Fruit fly (Drosophila melanogaster) whole organism, embryonic: ENCODE measurements around the gene CG11000.
A peak's percentile ranks its signal among the peaks of the same experiment; 100 is the strongest.

ENCODE experiments used
- Adf1 ChIP-seq: fragments of 200-800 bp; sonication (Bioruptor generic); IDR thresholded peaks from 2 replicates; pipeline ENCODE4 v1.3.6; 2022; ENCODE audit warnings: missing biosample characterization, missing genetic modification characterization
- Aef1 ChIP-seq: fragments of 200-800 bp; sonication (Bioruptor generic); IDR thresholded peaks from 3 replicates; pipeline ENCODE4 v1.3.6; 2022; ENCODE audit warnings: missing biosample characterization, missing genetic modification characterization
- Atf3 ChIP-seq: fragments of 200-800 bp; sonication (Bioruptor generic); optimal IDR thresholded peaks from 3 replicates; lab custom pipeline; 2016; ENCODE audit warnings: missing biosample characterization, missing genetic modification characterization
- BtbVII ChIP-seq: fragments of 200-800 bp; sonication (Bioruptor generic); optimal IDR thresholded peaks from 3 replicates; lab custom pipeline; 2017; ENCODE audit warnings: missing biosample characterization, mild to moderate bottlenecking, missing genetic modification characterization
- CG10267 ChIP-seq: fragments of 200-800 bp; sonication (Bioruptor generic); optimal IDR thresholded peaks from 2 replicates; lab custom pipeline; 2018; ENCODE audit warnings: missing biosample characterization, mild to moderate bottlenecking, missing genetic modification characterization, moderate library complexity
- CG10321 ChIP-seq: fragments of 200-800 bp; sonication (Bioruptor generic); IDR thresholded peaks from 2 replicates; pipeline ENCODE4 v1.3.6; 2022; ENCODE audit warnings: missing biosample characterization, missing genetic modification characterization
- CG10654 ChIP-seq: fragments of 200-800 bp; sonication (Bioruptor generic); optimal IDR thresholded peaks from 2 replicates; lab custom pipeline; 2016; ENCODE audit warnings: missing biosample characterization, missing genetic modification characterization
- CG12219 ChIP-seq: fragments of 200-800 bp; sonication (Bioruptor generic); optimal IDR thresholded peaks from 3 replicates; lab custom pipeline; 2018; ENCODE audit warnings: missing biosample characterization, mild to moderate bottlenecking, missing genetic modification characterization
- CG12659 ChIP-seq: fragments of 200-800 bp; sonication (Bioruptor generic); optimal IDR thresholded peaks from 3 replicates; lab custom pipeline; 2017; ENCODE audit warnings: mild to moderate bottlenecking, missing biosample characterization, missing genetic modification reagents, missing genetic modification characterization
- CG12942 ChIP-seq: fragments of 200-800 bp; sonication (Bioruptor generic); optimal IDR thresholded peaks from 3 replicates; lab custom pipeline; 2016; ENCODE audit warnings: missing biosample characterization, missing genetic modification characterization
- CG14014 ChIP-seq: fragments of 200-800 bp; sonication (Bioruptor generic); IDR thresholded peaks from 2 replicates; pipeline ENCODE4 v1.3.6; 2022; ENCODE audit warnings: missing biosample characterization, missing genetic modification characterization
- CG1603 ChIP-seq: fragments of 200-800 bp; sonication (Bioruptor generic); optimal IDR thresholded peaks from 2 replicates; lab custom pipeline; 2019; ENCODE audit warnings: missing biosample characterization, mild to moderate bottlenecking, missing genetic modification characterization, moderate library complexity
- CG18599 ChIP-seq: fragments of 200-800 bp; sonication (Bioruptor generic); optimal IDR thresholded peaks from 3 replicates; lab custom pipeline; 2017; ENCODE audit warnings: missing biosample characterization, missing genetic modification characterization, mild to moderate bottlenecking, moderate library complexity, missing genetic modification reagents
- CG2129 ChIP-seq: fragments of 200-800 bp; sonication (Bioruptor generic); IDR thresholded peaks from 2 replicates; pipeline ENCODE4 v1.3.6; 2022; ENCODE audit warnings: missing biosample characterization, missing genetic modification characterization; ENCODE audit not compliant: partially characterized antibody
- CG2712 ChIP-seq: fragments of 200-800 bp; optimal IDR thresholded peaks from 3 replicates; lab custom pipeline; 2019; ENCODE audit warnings: missing biosample characterization, mild to moderate bottlenecking, missing genetic modification characterization, moderate library complexity
- CG31388 ChIP-seq: fragments of 200-800 bp; sonication (Bioruptor generic); optimal IDR thresholded peaks from 2 replicates; lab custom pipeline; 2016; ENCODE audit warnings: missing biosample characterization, missing genetic modification characterization
- CG34224 ChIP-seq: fragments of 200-800 bp; sonication (Bioruptor generic); IDR thresholded peaks from 3 replicates; pipeline ENCODE4 v1.3.6; 2022; ENCODE audit warnings: missing biosample characterization, missing genetic modification characterization; ENCODE audit not compliant: partially characterized antibody
- CG34376 ChIP-seq: fragments of 200-800 bp; sonication (Bioruptor generic); optimal IDR thresholded peaks from 2 replicates; lab custom pipeline; 2018; ENCODE audit warnings: missing biosample characterization, mild to moderate bottlenecking, missing genetic modification characterization
- CG6272 ChIP-seq: fragments of 200-800 bp; sonication (Bioruptor generic); IDR thresholded peaks from 2 replicates; pipeline ENCODE4 v1.3.6; 2022; ENCODE audit warnings: missing biosample characterization, missing genetic modification characterization
- CG6689 ChIP-seq: fragments of 200-800 bp; sonication (Bioruptor generic); IDR thresholded peaks from 2 replicates; pipeline ENCODE4 v1.3.6; 2022; ENCODE audit warnings: missing biosample characterization, missing genetic modification characterization
- CG8359 ChIP-seq: fragments of 200-800 bp; sonication (Bioruptor generic); optimal IDR thresholded peaks from 2 replicates; lab custom pipeline; 2017; ENCODE audit warnings: missing biosample characterization, mild to moderate bottlenecking, missing genetic modification characterization, borderline replicate concordance
- Drgx ChIP-seq: fragments of 200-800 bp; sonication (Bioruptor generic); IDR thresholded peaks from 2 replicates; pipeline ENCODE4 v1.3.6; 2022; ENCODE audit warnings: missing biosample characterization, missing genetic modification characterization
- H15 ChIP-seq: fragments of 200-800 bp; sonication (Bioruptor generic); IDR thresholded peaks from 3 replicates; pipeline ENCODE4 v1.3.6; 2022; ENCODE audit warnings: missing biosample characterization, missing genetic modification characterization
- HLH54F ChIP-seq: fragments of 200-800 bp; sonication (Bioruptor generic); optimal IDR thresholded peaks from 3 replicates; lab custom pipeline; 2016; ENCODE audit warnings: missing biosample characterization, missing genetic modification characterization
- Jarid2 ChIP-seq: fragments of 200-800 bp; sonication (Bioruptor generic); optimal IDR thresholded peaks from 3 replicates; lab custom pipeline; 2017; ENCODE audit warnings: mild to moderate bottlenecking, missing biosample characterization, missing genetic modification reagents, missing genetic modification characterization
- Lpt ChIP-seq: fragments of >200 bp; optimal IDR thresholded peaks from 2 replicates; lab custom pipeline; 2018; ENCODE audit warnings: missing biosample characterization, missing genetic modification characterization
- Ssrp ChIP-seq: fragments of 200-800 bp; sonication (Bioruptor generic); optimal IDR thresholded peaks from 2 replicates; lab custom pipeline; 2018; ENCODE audit warnings: missing biosample characterization, mild to moderate bottlenecking, missing genetic modification characterization, moderate library complexity
- ac ChIP-seq: fragments of 200-800 bp; sonication (Bioruptor generic); optimal IDR thresholded peaks from 3 replicates; lab custom pipeline; 2017; ENCODE audit warnings: missing biosample characterization, mild to moderate bottlenecking, missing genetic modification characterization
- btn ChIP-seq: fragments of 200-800 bp; sonication (Bioruptor generic); optimal IDR thresholded peaks from 2 replicates; lab custom pipeline; 2016; ENCODE audit warnings: missing biosample characterization, missing genetic modification characterization
- dm ChIP-seq: fragments of 200-800 bp; sonication (Bioruptor generic); optimal IDR thresholded peaks from 3 replicates; lab custom pipeline; 2016; ENCODE audit warnings: missing biosample characterization, missing genetic modification characterization
- dpn ChIP-seq, 2 experiments: fragments of 200-800 bp; sonication (Bioruptor generic); optimal IDR thresholded peaks; 3 replicates each; lab custom pipeline; 2016; ENCODE audit warnings: missing biosample characterization in 2 of 2, missing genetic modification characterization in 2 of 2
- exex ChIP-seq: fragments of 200-800 bp; sonication (Bioruptor generic); optimal IDR thresholded peaks from 4 replicates; lab custom pipeline; 2018; ENCODE audit warnings: missing biosample characterization, mild to moderate bottlenecking, missing genetic modification characterization, moderate library complexity
- hth ChIP-seq: fragments of >200 bp; optimal IDR thresholded peaks from 2 replicates; lab custom pipeline; 2017; ENCODE audit warnings: inconsistent platforms
- jigr1 ChIP-seq: fragments of 200-800 bp; sonication (Bioruptor generic); IDR thresholded peaks from 3 replicates; pipeline ENCODE4 v1.3.6; 2022; ENCODE audit warnings: missing biosample characterization, missing genetic modification characterization
- kni ChIP-seq: fragments of 200-800 bp; sonication (Bioruptor generic); optimal IDR thresholded peaks from 3 replicates; lab custom pipeline; 2017; ENCODE audit warnings: mild to moderate bottlenecking, missing biosample characterization, missing genetic modification reagents, missing genetic modification characterization
- mirr ChIP-seq: fragments of 200-800 bp; sonication (Bioruptor generic); optimal IDR thresholded peaks from 3 replicates; lab custom pipeline; 2018; ENCODE audit warnings: missing biosample characterization, mild to moderate bottlenecking, missing genetic modification characterization
- nau ChIP-seq: fragments of 200-800 bp; sonication (Bioruptor generic); optimal IDR thresholded peaks from 3 replicates; lab custom pipeline; 2017; ENCODE audit warnings: missing biosample characterization, mild to moderate bottlenecking, missing genetic modification characterization, missing genetic modification reagents
- onecut ChIP-seq: fragments of 200-800 bp; sonication (Bioruptor generic); IDR thresholded peaks from 2 replicates; pipeline ENCODE4 v1.3.6; 2022; ENCODE audit warnings: missing biosample characterization, missing genetic modification characterization
- pan ChIP-seq, 4 experiments: fragments of >200 bp in 3 of 4; fragments of 200-800 bp in 1 of 4; sonication (Bioruptor generic) in 1 of 4; optimal IDR thresholded peaks in 3 of 4; IDR thresholded peaks in 1 of 4; 2 replicates each; pipeline versions ENCODE4 v1.3.6 to Lab custom; 2017 to 2022; ENCODE audit warnings: missing biosample characterization in 2 of 4, missing genetic modification characterization in 2 of 4, mixed read lengths in 1 of 4
- pb ChIP-seq: fragments of 200-800 bp; sonication (Bioruptor generic); optimal IDR thresholded peaks from 3 replicates; lab custom pipeline; 2016; ENCODE audit warnings: missing biosample characterization, missing genetic modification characterization
- pita ChIP-seq: fragments of 200-800 bp; sonication (Bioruptor generic); optimal IDR thresholded peaks from 2 replicates; lab custom pipeline; 2017; ENCODE audit warnings: missing biosample characterization, mild to moderate bottlenecking, missing genetic modification characterization
- sob ChIP-seq: fragments of 200-800 bp; sonication (Bioruptor generic); IDR thresholded peaks from 2 replicates; pipeline ENCODE4 v1.3.6; 2022; ENCODE audit warnings: missing biosample characterization, missing genetic modification characterization
- sqz ChIP-seq: fragments of 200-800 bp; sonication (Bioruptor generic); optimal IDR thresholded peaks from 3 replicates; lab custom pipeline; 2018; ENCODE audit warnings: missing biosample characterization, mild to moderate bottlenecking, missing genetic modification characterization
- stwl ChIP-seq: fragments of 200-800 bp; sonication (Bioruptor generic); optimal IDR thresholded peaks from 3 replicates; lab custom pipeline; 2018; ENCODE audit warnings: missing biosample characterization, mild to moderate bottlenecking, missing genetic modification characterization, moderate library complexity
- tin ChIP-seq: fragments of 200-800 bp; sonication (Bioruptor generic); optimal IDR thresholded peaks from 3 replicates; lab custom pipeline; 2016; ENCODE audit warnings: missing biosample characterization, missing genetic modification characterization
- toy ChIP-seq: fragments of 200-800 bp; sonication (Bioruptor generic); IDR thresholded peaks from 2 replicates; pipeline ENCODE4 v1.3.6; 2022; ENCODE audit warnings: missing biosample characterization, missing genetic modification characterization
- ttk ChIP-seq: fragments of 200-800 bp; sonication (Bioruptor generic); IDR thresholded peaks from 2 replicates; pipeline ENCODE4 v2.1.2; 2022; ENCODE audit warnings: missing biosample characterization, missing genetic modification characterization
- vfl ChIP-seq: fragments of 200-800 bp; sonication (Bioruptor generic); optimal IDR thresholded peaks from 2 replicates; lab custom pipeline; 2016; ENCODE audit warnings: missing biosample characterization, missing genetic modification characterization
- wdn ChIP-seq: fragments of 200-800 bp; sonication (Bioruptor generic); IDR thresholded peaks from 2 replicates; pipeline ENCODE4 v1.3.6; 2022; ENCODE audit warnings: missing biosample characterization, missing genetic modification characterization
- zen ChIP-seq: fragments of 200-800 bp; sonication (Bioruptor generic); optimal IDR thresholded peaks from 3 replicates; lab custom pipeline; 2018; ENCODE audit warnings: missing biosample characterization, mild to moderate bottlenecking, missing genetic modification characterization, moderate library complexity

CG11000 gene

dm6 chr3R:5758624-5759209 is 43.4 kb upstream of the CG11000 start, which contains the start of gene Sec8 (continued):
- TF ChIP-seq wdn (no peak), CG18599 (GFP tag; lab: Kevin White, UChicago) (no peak), jigr1 (GFP tag; lab: Robert Waterston, UW) (no peak), CG2712 (tag; lab: Kevin White, UChicago) (peak; percentile 60), Jarid2 (no peak), CG1603 (tag; lab: Kevin White, UChicago) (peak; percentile 72), HLH54F (peak; percentile 42), BtbVII (GFP tag; lab: Kevin White, UChicago) (no peak), CG12219 (GFP tag; lab: Kevin White, UChicago) (no peak), ttk (GFP tag; lab: Robert Waterston, UW) (no peak), Ssrp (tag; lab: Kevin White, UChicago) (no peak), CG34224 (GFP tag; lab: Robert Waterston, UW) (peak; percentile 74), Drgx (GFP tag; lab: Robert Waterston, UW) (no peak), onecut (GFP tag; lab: Robert Waterston, UW) (no peak), Lpt (no peak), CG12942 (GFP tag; lab: Kevin White, UChicago) (no peak), CG14014 (GFP tag; lab: Robert Waterston, UW) (no peak), pita (GFP tag; lab: Kevin White, UChicago) (no peak), ac (GFP tag; lab: Kevin White, UChicago) (no peak), nau (no peak), vfl (no peak), CG10654 (GFP tag; lab: Kevin White, UChicago) (no peak), Adf1 (GFP tag; lab: Robert Waterston, UW) (no peak), Aef1 (0 out of 3 replicates have a peak, but pooled peaks have one; percentile 31), CG31388 (GFP tag; lab: Kevin White, UChicago) (no peak), Atf3 (GFP tag; lab: Kevin White, UChicago) (peak; percentile 26), mirr (GFP tag; lab: Kevin White, UChicago) (no peak), pb (GFP tag; lab: Kevin White, UChicago) (no peak), H15 (no peak), stwl (tag; lab: Kevin White, UChicago) (peak; percentile 71), hth (lab: Kevin White, UChicago) (no peak), kni (no peak), CG12659 (peak; percentile 56), CG10267 (tag; lab: Kevin White, UChicago) (peak; percentile 64), sqz (GFP tag; lab: Kevin White, UChicago) (no peak), exex (no peak), CG10321 (GFP tag; lab: Robert Waterston, UW) (no peak), CG2129 (GFP tag; lab: Robert Waterston, UW) (peak; percentile 78), dm (GFP tag; lab: Kevin White, UChicago) (peak; percentile 4), btn (GFP tag; lab: Kevin White, UChicago) (no peak), CG6272 (peak; percentile 42; the same call in 1 of the 2 replicates), CG34376 (GFP tag; lab: Kevin White, UChicago) (peak; percentile 12), tin (GFP tag; lab: Kevin White, UChicago) (peak; percentile 60), CG8359 (GFP tag; lab: Kevin White, UChicago) (no peak), dpn (GFP tag; optimal IDR thresholded peaks at IDR 0.05; lab: Kevin White, UChicago) (peak; percentile 42 to 52), CG6689 (GFP tag; lab: Robert Waterston, UW) (no peak), toy (no peak), pan (optimal IDR thresholded peaks at IDR 0.05; lab: Kevin White, UChicago) (no peak), pan (GFP tag; optimal IDR thresholded peaks at IDR 0.05 in 1 of 2, IDR thresholded peaks at IDR 0.05 in 1 of 2) (peak in 1 of 2 experiments; percentile 20), zen (peak; percentile 51), sob (GFP tag; lab: Robert Waterston, UW) (no peak; the same call in 1 of the 2 replicates)
